Worm (Caenorhabditis elegans) whole organism, L4/young adult: ENCODE results near the gene F38A1.13.

Source experiments
- W03F9.2 ChIP-seq: fragments of 150-350 bp; optimal IDR thresholded peaks from 2 replicates; lab custom pipeline; 2014; ENCODE audit warnings: missing biosample characterization, missing genetic modification characterization
- dao-5 ChIP-seq: sonication (generic microtip); optimal IDR thresholded peaks from 2 replicates; lab custom pipeline; 2016; ENCODE audit warnings: missing genotype, missing genetic modification characterization, moderate library complexity, missing compliant biosample characterization
- him-1 ChIP-seq: sonication (generic microtip); optimal IDR thresholded peaks from 2 replicates; lab custom pipeline; 2016; ENCODE audit warnings: missing genotype, missing genetic modification reagents, missing genetic modification characterization, missing compliant biosample characterization

DNA sequence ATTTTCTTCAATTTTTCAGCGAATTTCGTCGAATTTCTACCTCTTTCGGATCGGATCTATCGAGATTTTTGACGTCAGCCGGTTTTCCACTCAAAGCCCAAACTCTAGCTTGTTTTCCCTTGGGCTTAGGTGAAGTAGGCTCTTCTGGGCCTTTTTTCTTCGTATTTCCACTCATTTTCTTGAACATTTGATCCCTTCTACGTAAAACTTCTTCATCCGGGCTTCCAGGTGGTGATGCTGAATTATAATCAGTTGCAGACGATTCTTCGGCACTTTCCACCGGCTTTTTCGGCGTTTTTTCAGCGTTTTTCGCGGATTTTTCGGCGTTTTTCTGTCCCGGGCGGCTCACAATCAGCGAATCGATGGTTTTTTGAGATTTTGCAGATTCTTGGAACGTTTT is 26.9 kb upstream of the F38A1.13 start:
- TF ChIP-seq W03F9.2 (tag; lab: Kevin White, UChicago) (no peak), him-1 (tag; lab: Kevin White, UChicago) (no peak), dao-5 (tag; lab: Kevin White, UChicago) (no peak)
